Worm (Caenorhabditis elegans): ENCODE results near the gene srbc-5.

The srbc-5 gene

DNA sequence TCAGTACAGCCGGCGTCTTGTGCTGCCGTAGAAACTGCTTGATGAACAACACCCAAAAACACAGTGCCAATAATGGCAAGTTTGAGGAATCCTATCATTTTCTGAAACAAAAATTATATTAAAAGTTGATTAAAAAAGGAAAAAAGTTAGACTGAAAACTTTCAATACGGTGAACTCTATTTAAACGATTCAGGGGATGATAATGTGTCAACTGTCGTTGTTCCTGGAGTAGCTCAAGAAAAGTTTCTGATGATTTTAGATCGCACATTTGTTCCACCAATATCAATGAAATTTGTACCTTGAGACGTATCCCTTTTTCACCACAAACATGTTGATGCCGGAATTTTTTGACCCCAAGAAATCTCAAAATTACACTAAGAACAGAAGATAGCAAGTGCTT, 7.8 kb downstream of the srbc-5 start, which contains the start of gene T28A11.18:
T28A11.18 (minus strand) TSS at position 101 of the 400 bp plus-strand sequence.
- no peak for TF ChIP-seq flt-1 (GFP tag; IDR thresholded peaks at IDR 0.05)
- TF ChIP-seq scrt-1 (GFP tag; IDR thresholded peaks at IDR 0.05) = no peak
- TF ChIP-seq sea-1 (GFP tag; conservative IDR thresholded peaks at IDR 0.05) = no peak
- no peak for TF ChIP-seq tbx-37 (GFP tag; conservative IDR thresholded peaks at IDR 0.05)
- no peak for TF ChIP-seq F13C5.2 (tag; optimal IDR thresholded peaks at IDR 0.05)
- no peak for TF ChIP-seq hmbx-1 (tag; optimal IDR thresholded peaks at IDR 0.05)
- no peak for TF ChIP-seq ceh-36 (tag; optimal IDR thresholded peaks at IDR 0.05)
- TF ChIP-seq B0310.2 (tag; optimal IDR thresholded peaks at IDR 0.05) = no peak
- no peak for TF ChIP-seq tra-4 (tag; optimal IDR thresholded peaks at IDR 0.05)
- TF ChIP-seq ceh-13 (GFP tag; optimal IDR thresholded peaks at IDR 0.05) = no peak
- TF ChIP-seq ets-7 (tag; optimal IDR thresholded peaks at IDR 0.05) = no peak
- no peak for TF ChIP-seq tbx-11 (GFP tag; IDR thresholded peaks at IDR 0.05)

DNA sequence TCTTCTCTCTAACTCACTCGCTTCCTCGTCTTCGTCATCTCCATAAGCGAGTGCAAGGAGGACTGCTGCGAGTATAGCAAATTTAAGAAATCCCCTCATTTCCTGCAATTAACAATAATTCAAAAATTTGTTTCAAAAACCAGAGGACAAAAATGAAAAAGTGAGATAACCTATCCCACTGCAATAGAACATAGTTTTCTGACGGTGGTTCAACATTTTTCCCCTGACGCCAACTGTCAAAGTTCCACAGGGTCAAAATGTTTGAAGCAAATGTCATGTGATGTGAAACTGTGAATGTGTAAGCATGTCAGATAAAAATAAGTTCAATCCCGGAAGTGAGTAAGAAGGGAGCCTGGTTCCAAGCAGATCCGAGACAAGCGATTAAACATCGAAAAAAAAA, 9.2 kb downstream of the srbc-5 start, which contains the start of gene T28A11.19:
T28A11.19 (minus strand) TSS at position 108 of the 400 bp plus-strand sequence.
- no peak for TF ChIP-seq tra-4 (tag; optimal IDR thresholded peaks at IDR 0.05)
- TF ChIP-seq hnd-1 (tag; optimal IDR thresholded peaks at IDR 0.05) = no peak
- no peak for TF ChIP-seq scrt-1 (GFP tag; IDR thresholded peaks at IDR 0.05)
- no peak for TF ChIP-seq tbx-11 (GFP tag; IDR thresholded peaks at IDR 0.05)
- TF ChIP-seq ceh-36 (tag; optimal IDR thresholded peaks at IDR 0.05) = no peak
- no peak for TF ChIP-seq aly-1 (tag; optimal IDR thresholded peaks at IDR 0.05)
- no peak for TF ChIP-seq pes-1 (GFP tag; IDR thresholded peaks at IDR 0.05)
- TF ChIP-seq hmbx-1 (tag; optimal IDR thresholded peaks at IDR 0.05) = no peak
- TF ChIP-seq tbx-37 (GFP tag; conservative IDR thresholded peaks at IDR 0.05) = no peak
- TF ChIP-seq flt-1 (GFP tag; IDR thresholded peaks at IDR 0.05) = no peak
- no peak for TF ChIP-seq ceh-13 (GFP tag; optimal IDR thresholded peaks at IDR 0.05)
- TF ChIP-seq ama-1 (optimal IDR thresholded peaks at IDR 0.05) = no peak
- no peak for TF ChIP-seq B0310.2 (tag; optimal IDR thresholded peaks at IDR 0.05)
- no peak for TF ChIP-seq ets-7 (tag; optimal IDR thresholded peaks at IDR 0.05)

DNA sequence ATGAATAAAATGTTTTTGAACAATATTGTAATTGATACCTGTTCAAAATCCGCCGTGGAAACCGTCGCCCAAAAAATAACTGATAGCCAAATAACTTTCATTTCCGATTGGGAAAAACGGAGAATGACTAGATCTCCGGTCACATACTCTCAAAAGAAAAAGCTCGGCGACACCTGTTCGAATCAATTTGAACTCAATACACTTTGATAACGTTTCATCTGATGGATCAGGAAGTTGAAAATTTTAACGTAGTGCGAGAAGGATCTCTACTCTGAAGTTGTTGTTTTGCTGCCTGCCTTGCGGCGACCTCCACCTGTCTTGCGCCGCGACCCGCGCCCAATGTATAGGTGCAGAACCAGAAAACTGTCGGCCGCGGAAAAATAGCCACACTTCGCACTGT, 13.0 kb downstream of the srbc-5 start, which contains the start of gene T28A11.20:
T28A11.20 (minus strand) TSS at position 101 of the 400 bp plus-strand sequence.
- TF ChIP-seq flt-1 (GFP tag; IDR thresholded peaks at IDR 0.05) (no peak), scrt-1 (GFP tag; IDR thresholded peaks at IDR 0.05) (no peak), tbx-37 (GFP tag; conservative IDR thresholded peaks at IDR 0.05) (no peak), ama-1 (optimal IDR thresholded peaks at IDR 0.05) (no peak), ceh-13 (GFP tag; optimal IDR thresholded peaks at IDR 0.05) (no peak), F13C5.2 (tag; optimal IDR thresholded peaks at IDR 0.05) (no peak), pes-1 (GFP tag; IDR thresholded peaks at IDR 0.05) (no peak), aly-1 (tag; optimal IDR thresholded peaks at IDR 0.05) (no peak)

DNA sequence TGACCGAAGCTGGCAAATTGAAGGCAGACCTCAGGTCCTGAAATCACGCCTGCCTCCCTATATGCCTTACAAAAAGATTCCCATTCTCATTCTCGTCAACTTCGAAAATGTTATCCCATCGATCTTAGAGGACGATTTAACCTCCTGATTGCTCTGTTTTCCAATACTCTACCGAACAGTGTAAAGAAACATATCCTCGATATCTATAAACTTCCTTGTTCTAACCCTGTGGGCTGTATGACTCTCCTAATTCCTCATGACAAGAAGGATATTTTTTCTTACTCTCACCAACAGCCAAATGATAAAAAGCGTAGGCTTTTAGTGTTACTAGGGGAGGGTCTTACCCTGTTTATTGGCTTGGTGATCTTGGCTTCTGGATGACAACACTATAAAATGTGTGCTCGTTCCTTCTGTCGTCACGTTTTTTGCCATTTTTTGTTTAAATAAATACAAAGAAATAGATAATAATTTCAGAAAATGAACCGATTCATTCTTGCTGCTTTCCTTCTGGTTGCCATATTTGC, 13.5 kb downstream of the srbc-5 start, which contains the start of gene T28A11.4:
T28A11.4 (plus strand) TSS at position 474 of the 524 bp plus-strand sequence.
- TF ChIP-seq F13C5.2 (tag; optimal IDR thresholded peaks at IDR 0.05) = no peak
- no peak for TF ChIP-seq tbx-37 (GFP tag; conservative IDR thresholded peaks at IDR 0.05)
- no peak for TF ChIP-seq pes-1 (GFP tag; IDR thresholded peaks at IDR 0.05)
- no peak for TF ChIP-seq ets-7 (tag; optimal IDR thresholded peaks at IDR 0.05)
- no peak for TF ChIP-seq scrt-1 (GFP tag; IDR thresholded peaks at IDR 0.05)
- no peak for TF ChIP-seq B0310.2 (tag; optimal IDR thresholded peaks at IDR 0.05)
- no peak for TF ChIP-seq flt-1 (GFP tag; IDR thresholded peaks at IDR 0.05)
- no peak for TF ChIP-seq tbx-11 (GFP tag; IDR thresholded peaks at IDR 0.05)

DNA sequence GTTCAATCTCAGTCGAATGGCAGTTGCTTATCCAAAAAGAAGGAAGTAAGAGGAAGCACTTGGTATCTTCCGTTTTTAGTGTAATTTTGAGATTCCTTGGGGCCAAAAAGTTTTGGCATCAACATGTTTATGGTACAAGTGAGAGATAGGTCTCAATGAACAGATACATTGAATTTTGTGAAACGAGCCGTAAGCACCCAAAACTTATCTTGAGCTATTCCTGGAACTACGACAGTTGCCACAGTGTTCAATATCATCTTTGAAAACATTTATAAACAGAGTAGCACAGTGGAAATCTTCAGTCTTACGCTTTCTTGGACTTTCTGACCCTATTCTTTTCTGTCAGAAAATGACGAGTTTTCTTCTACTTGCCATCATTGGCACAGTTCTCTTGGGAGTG, 14.9 kb downstream of the srbc-5 start, which contains the start of gene T28A11.3:
T28A11.3 (plus strand) TSS at position 301 of the 400 bp plus-strand sequence.
- TF ChIP-seq F13C5.2 (tag; optimal IDR thresholded peaks at IDR 0.05) (no peak), hmbx-1 (tag; optimal IDR thresholded peaks at IDR 0.05) (no peak), hmg-4 (GFP tag; optimal IDR thresholded peaks at IDR 0.05) (no peak), ceh-36 (tag; optimal IDR thresholded peaks at IDR 0.05) (no peak), scrt-1 (GFP tag; IDR thresholded peaks at IDR 0.05) (no peak), B0310.2 (tag; optimal IDR thresholded peaks at IDR 0.05) (no peak), tbx-11 (GFP tag; IDR thresholded peaks at IDR 0.05) (no peak), aly-1 (tag; optimal IDR thresholded peaks at IDR 0.05) (no peak), tra-4 (tag; optimal IDR thresholded peaks at IDR 0.05) (no peak), flt-1 (GFP tag; IDR thresholded peaks at IDR 0.05) (no peak), ceh-13 (GFP tag; optimal IDR thresholded peaks at IDR 0.05) (no peak), tbx-37 (GFP tag; conservative IDR thresholded peaks at IDR 0.05) (no peak)

DNA sequence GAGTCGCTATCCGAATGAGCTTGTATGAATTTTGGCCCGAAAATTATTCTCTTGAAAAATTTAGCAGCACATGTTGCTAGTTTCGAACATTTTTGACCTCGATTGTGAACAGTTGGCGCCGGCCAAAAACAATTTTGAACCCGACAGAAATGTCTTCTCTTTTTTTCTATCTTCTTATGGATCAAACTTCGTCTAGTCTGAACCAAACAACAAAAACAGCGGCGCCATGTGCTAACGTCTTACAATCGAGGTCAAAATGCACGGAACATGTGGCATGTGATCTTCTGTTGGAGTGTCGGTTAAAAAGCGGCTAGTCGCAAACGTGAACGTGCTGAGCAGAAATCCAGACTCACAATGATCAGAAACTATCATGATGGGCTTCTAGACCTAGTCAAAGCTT, 16.0 kb downstream of the srbc-5 start:
- TF ChIP-seq ceh-13 (GFP tag; optimal IDR thresholded peaks at IDR 0.05) = no peak

DNA sequence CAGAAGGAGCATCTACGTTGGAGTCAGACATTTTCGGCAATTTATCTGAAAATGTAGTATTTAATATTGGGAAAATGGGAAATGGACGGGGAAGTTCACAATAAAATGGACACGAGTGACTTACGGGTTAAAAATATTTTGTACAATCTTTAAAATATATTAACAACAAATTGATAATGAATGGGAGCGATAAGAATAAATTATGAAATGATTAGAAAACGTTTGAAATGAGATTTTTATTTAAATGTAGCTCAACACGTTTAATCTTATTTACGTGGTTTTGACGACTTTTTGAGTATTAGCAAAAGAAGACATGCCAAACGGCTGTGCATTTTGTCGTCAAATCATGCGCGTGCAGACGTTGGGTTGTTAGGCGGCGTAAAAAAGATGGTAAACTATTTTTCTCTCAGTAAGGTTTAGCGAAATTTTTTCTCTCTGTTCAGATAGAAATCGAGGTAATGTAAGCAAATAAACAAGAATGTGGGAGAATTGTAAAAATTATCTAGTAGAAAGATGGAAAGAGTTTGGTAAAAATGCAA, 18.0 kb downstream of the srbc-5 start, which contains the start of gene fbxa-64:
fbxa-64 (minus strand) TSS at position 51 of the 539 bp plus-strand sequence.
- TF ChIP-seq hnd-1 (tag; optimal IDR thresholded peaks at IDR 0.05) (no peak), tbx-37 (GFP tag; conservative IDR thresholded peaks at IDR 0.05) (no peak), hmg-4 (GFP tag; optimal IDR thresholded peaks at IDR 0.05) (no peak), aly-1 (tag; optimal IDR thresholded peaks at IDR 0.05) (no peak), ceh-36 (tag; optimal IDR thresholded peaks at IDR 0.05) (no peak), tbx-11 (GFP tag; IDR thresholded peaks at IDR 0.05) (no peak), flt-1 (GFP tag; IDR thresholded peaks at IDR 0.05) (no peak), ets-7 (tag; optimal IDR thresholded peaks at IDR 0.05) (no peak), F13C5.2 (tag; optimal IDR thresholded peaks at IDR 0.05) (no peak), ceh-13 (GFP tag; optimal IDR thresholded peaks at IDR 0.05) (no peak), B0310.2 (tag; optimal IDR thresholded peaks at IDR 0.05) (no peak), ama-1 (optimal IDR thresholded peaks at IDR 0.05) (no peak), scrt-1 (GFP tag; IDR thresholded peaks at IDR 0.05) (no peak), hmbx-1 (tag; optimal IDR thresholded peaks at IDR 0.05) (no peak), pes-1 (GFP tag; IDR thresholded peaks at IDR 0.05) (no peak)

Measured in whole organism, early embryonic.